Worm (Caenorhabditis elegans) whole organism, L4 larva: Measurements from ENCODE around the gene srg-64.

Experiments used
- ceh-28 ChIP-seq: fragments of 150-350 bp; optimal IDR thresholded peaks from 2 replicates; lab custom pipeline; 2014; ENCODE audit warnings: missing biosample characterization, missing genetic modification reagents, missing genetic modification characterization
- ces-1 ChIP-seq: fragments of 150-350 bp; sonication (generic microtip); optimal IDR thresholded peaks from 4 replicates; lab custom pipeline; 2014; ENCODE audit warnings: missing biosample characterization, missing genetic modification reagents, missing genetic modification characterization
- dpl-1 ChIP-seq: fragments of 150-350 bp; optimal IDR thresholded peaks from 2 replicates; lab custom pipeline; 2014; ENCODE audit warnings: missing biosample characterization, missing genetic modification reagents, missing genetic modification characterization
- dve-1 ChIP-seq: sonication (generic microtip); optimal IDR thresholded peaks from 2 replicates; lab custom pipeline; 2017; ENCODE audit warnings: antibody characterized with exemption, mild to moderate bottlenecking, missing genetic modification characterization, missing compliant biosample characterization; ENCODE audit not compliant: insufficient read depth
- egl-27 ChIP-seq: sonication (generic microtip); optimal IDR thresholded peaks from 3 replicates; lab custom pipeline; 2017; ENCODE audit warnings: missing biosample characterization, missing genetic modification reagents, missing genetic modification characterization
- lim-7 ChIP-seq: fragments of 200-800 bp; sonication (Bioruptor generic); IDR thresholded peaks from 2 replicates; pipeline ENCODE4 v1.3.6; 2022; ENCODE audit warnings: missing genetic modification characterization, missing compliant biosample characterization
- nhr-25 ChIP-seq: sonication (generic microtip); optimal IDR thresholded peaks from 2 replicates; lab custom pipeline; 2017; ENCODE audit warnings: missing genetic modification characterization, mild to moderate bottlenecking, missing compliant biosample characterization, antibody characterized with exemption, moderate library complexity, borderline replicate concordance; ENCODE audit not compliant: insufficient read depth
- nhr-77 ChIP-seq: fragments of 150-350 bp; optimal IDR thresholded peaks from 2 replicates; lab custom pipeline; 2014; ENCODE audit warnings: missing biosample characterization, missing genetic modification characterization
- pha-4 ChIP-seq, 2 experiments: fragments of 150-350 bp in 1 of 2; fragments of 200-800 bp in 1 of 2; sonication (Bioruptor generic) in 1 of 2; IDR thresholded peaks in 1 of 2; optimal IDR thresholded peaks in 1 of 2; 2 replicates each; pipeline versions ENCODE4 v1.3.6 to Lab custom; 2014 to 2022; ENCODE audit warnings: missing genetic modification characterization in 2 of 2, missing genetic modification reagents in 2 of 2, missing biosample characterization in 1 of 2, missing compliant biosample characterization in 1 of 2
- pqm-1 ChIP-seq: sonication (generic microtip); optimal IDR thresholded peaks from 2 replicates; lab custom pipeline; 2017; ENCODE audit warnings: missing biosample characterization, missing genetic modification characterization
- skn-1 ChIP-seq: fragments of 150-350 bp; optimal IDR thresholded peaks from 2 replicates; lab custom pipeline; 2014; ENCODE audit warnings: missing biosample characterization, missing genetic modification characterization
- unc-39 ChIP-seq: sonication (generic microtip); optimal IDR thresholded peaks from 2 replicates; lab custom pipeline; 2017; ENCODE audit warnings: missing biosample characterization, missing genetic modification characterization
- unc-62 ChIP-seq, 3 experiments: fragments of 150-350 bp in 1 of 3; sonication (generic microtip); optimal IDR thresholded peaks in 2 of 3; peaks in 1 of 3; 1 replicate in 1 of 3; 2 replicates in 2 of 3; lab custom pipeline; 2014 to 2017; ENCODE audit warnings: missing biosample characterization in 3 of 3, missing genetic modification characterization in 3 of 3, missing genetic modification reagents in 3 of 3, missing genotype in 1 of 3

DNA sequence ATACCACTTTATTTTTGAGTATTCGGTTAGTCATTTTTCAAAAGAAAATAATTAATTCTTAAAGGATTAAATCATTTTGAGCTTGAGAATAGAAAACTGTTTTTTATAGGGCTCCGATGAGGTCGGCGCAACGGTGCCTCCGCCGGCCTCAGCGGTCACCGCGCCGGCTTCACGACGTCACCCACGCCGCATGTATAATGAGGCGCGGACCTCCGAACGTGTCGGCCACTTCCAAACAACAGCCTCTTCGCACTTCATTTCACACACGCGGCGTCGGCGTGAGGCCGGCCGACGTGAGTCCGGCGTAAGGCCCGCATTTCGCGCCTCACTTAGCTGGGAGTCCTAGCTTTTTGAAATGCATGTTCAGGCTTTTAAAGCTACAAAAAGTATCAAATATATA lies 26.4 kb upstream of the srg-64 start:
- TF ChIP-seq dve-1 (tag; lab: Kevin White, UChicago) = no peak
- no peak for TF ChIP-seq unc-62 (GFP tag; optimal IDR thresholded peaks at IDR 0.05 in 1 of 2; lab: Kevin White, UChicago)
- TF ChIP-seq unc-62 (tag; optimal IDR thresholded peaks at IDR 0.05; lab: Kevin White, UChicago) = no peak
- TF ChIP-seq nhr-25 (tag; lab: Kevin White, UChicago) = no peak
- no peak for TF ChIP-seq dpl-1 (GFP tag; lab: Kevin White, UChicago)
- TF ChIP-seq ces-1 (GFP tag; lab: Kevin White, UChicago) = no peak
- no peak for TF ChIP-seq pha-4 (GFP tag; IDR thresholded peaks at IDR 0.05; lab: Robert Waterston, UW)
- no peak for TF ChIP-seq pha-4 (tag; optimal IDR thresholded peaks at IDR 0.05; lab: Kevin White, UChicago)
- TF ChIP-seq skn-1 = no peak
- no peak for TF ChIP-seq egl-27
- no peak for TF ChIP-seq nhr-77 (tag; lab: Kevin White, UChicago)
- TF ChIP-seq pqm-1 (tag; lab: Kevin White, UChicago) = no peak
- no peak for TF ChIP-seq lim-7 (GFP tag; lab: Robert Waterston, UW)
- TF ChIP-seq ceh-28 (tag; lab: Kevin White, UChicago) = no peak
- TF ChIP-seq unc-39 (tag; lab: Kevin White, UChicago) = no peak
